Fruit fly (Drosophila melanogaster): Measurements from ENCODE around the gene SNF4Agamma.

Gene SNF4Agamma

dm6 chr3R:21138220-21138754, 2.3 kb upstream of the SNF4Agamma start, which contains the start of gene meigo (continued):
- TF ChIP-seq pum (GFP tag; optimal IDR thresholded peaks at IDR 0.05) (peak; percentile 34), CG6854 (GFP tag; optimal IDR thresholded peaks at IDR 0.05) (no peak), CG18599 (GFP tag; optimal IDR thresholded peaks at IDR 0.05) (no peak), crc (GFP tag; optimal IDR thresholded peaks at IDR 0.05) (no peak), sim (GFP tag; IDR thresholded peaks at IDR 0.05) (no peak), dpn (GFP tag; optimal IDR thresholded peaks at IDR 0.05) (peak; percentile 62 to 72), vfl (GFP tag; optimal IDR thresholded peaks at IDR 0.05) (peak; percentile 66), CG7786 (GFP tag; optimal IDR thresholded peaks at IDR 0.05) (peak; percentile 46), gce (GFP tag; IDR thresholded peaks at IDR 0.05) (no peak), CG18011 (GFP tag; optimal IDR thresholded peaks at IDR 0.05) (peak; percentile 54), ham (GFP tag; IDR thresholded peaks at IDR 0.05) (no peak), CG12744 (GFP tag; optimal IDR thresholded peaks at IDR 0.05) (peak; percentile 28), CG2678 (tag; optimal IDR thresholded peaks at IDR 0.05) (no peak), CG13424 (tag; optimal IDR thresholded peaks at IDR 0.05) (peak; percentile 76), knrl (GFP tag; IDR thresholded peaks at IDR 0.05; ENCODE audit: partially characterized antibody) (no peak), CG11456 (GFP tag; IDR thresholded peaks at IDR 0.05) (peak; percentile 58; the same call in 2 of the 3 replicates), CG12391 (tag; optimal IDR thresholded peaks at IDR 0.05) (peak; percentile 86), CG18619 (GFP tag; optimal IDR thresholded peaks at IDR 0.05) (peak; percentile 55), Atf-2 (GFP tag; optimal IDR thresholded peaks at IDR 0.05) (peak; percentile 16), CG11085 (GFP tag; IDR thresholded peaks at IDR 0.05) (0 out of 2 replicates have a peak, but pooled peaks have one; percentile 19), BtbVII (GFP tag; optimal IDR thresholded peaks at IDR 0.05) (peak; percentile 34), dati (GFP tag; IDR thresholded peaks at IDR 0.05) (no peak), stc (GFP tag; IDR thresholded peaks at IDR 0.05) (no peak), sc (optimal IDR thresholded peaks at IDR 0.05) (no peak), sc (GFP tag; optimal IDR thresholded peaks at IDR 0.05) (no peak), emc (GFP tag; optimal IDR thresholded peaks at IDR 0.05) (peak; percentile 9), CG16815 (GFP tag; optimal IDR thresholded peaks at IDR 0.05) (peak; percentile 41), CG9932 (GFP tag; IDR thresholded peaks at IDR 0.05) (peak; percentile 73), tx (GFP tag; optimal IDR thresholded peaks at IDR 0.05) (peak; percentile 50), unpg (GFP tag; optimal IDR thresholded peaks at IDR 0.05) (peak; percentile 64), toy (GFP tag; IDR thresholded peaks at IDR 0.05) (no peak), ara (GFP tag; IDR thresholded peaks at IDR 0.05) (no peak), Usf (GFP tag; optimal IDR thresholded peaks at IDR 0.05) (peak; percentile 36), CG13624 (GFP tag; optimal IDR thresholded peaks at IDR 0.05) (peak; percentile 60), pita (GFP tag; optimal IDR thresholded peaks at IDR 0.05) (no peak), dmrt99B (tag; optimal IDR thresholded peaks at IDR 0.05) (no peak), CG14860 (GFP tag; IDR thresholded peaks at IDR 0.05; ENCODE audit: partially characterized antibody) (no peak), danr (GFP tag; IDR thresholded peaks at IDR 0.05) (no peak), CG31365 (tag; optimal IDR thresholded peaks at IDR 0.05) (no peak), YL-1 (GFP tag; optimal IDR thresholded peaks at IDR 0.05) (peak; percentile 90), CG17186 (GFP tag; optimal IDR thresholded peaks at IDR 0.05) (peak; percentile 81), CG11247 (GFP tag; IDR thresholded peaks at IDR 0.05) (peak; percentile 53; the same call in 1 of the 2 replicates), CG32767 (GFP tag; IDR thresholded peaks at IDR 0.05) (no peak), CG9437 (GFP tag; optimal IDR thresholded peaks at IDR 0.05) (peak; percentile 58), cg (GFP tag; optimal IDR thresholded peaks at IDR 0.05) (no peak), HmgD (GFP tag; optimal IDR thresholded peaks at IDR 0.05) (no peak), sens-2 (GFP tag; IDR thresholded peaks at IDR 0.05) (0 out of 2 replicates have a peak, but pooled peaks have one; percentile 33)
